Worm (Caenorhabditis elegans) whole organism, L1 larva: ENCODE measurements around the gene T10F2.2.

Experiments used
- C16A3.4 ChIP-seq: fragments of 150-350 bp; optimal IDR thresholded peaks from 2 replicates; lab custom pipeline; 2014; ENCODE audit warnings: missing biosample characterization, missing genetic modification characterization
- C34B4.2 ChIP-seq: sonication (generic microtip); optimal IDR thresholded peaks from 2 replicates; lab custom pipeline; 2017; ENCODE audit warnings: mild to moderate bottlenecking, missing genetic modification characterization, missing compliant biosample characterization
- F16B12.6 ChIP-seq: fragments of 150-350 bp; optimal IDR thresholded peaks from 2 replicates; lab custom pipeline; 2014; ENCODE audit warnings: missing biosample characterization, missing genetic modification characterization
- Y116A8C.19 ChIP-seq: sonication (generic microtip); optimal IDR thresholded peaks from 2 replicates; lab custom pipeline; 2016; ENCODE audit warnings: missing compliant biosample characterization, missing genetic modification characterization, borderline replicate concordance
- aha-1 ChIP-seq: fragments of 150-350 bp; optimal IDR thresholded peaks from 2 replicates; lab custom pipeline; 2014; ENCODE audit warnings: missing biosample characterization, missing genetic modification characterization
- alr-1 ChIP-seq: fragments of 200-800 bp; sonication (Bioruptor generic); optimal IDR thresholded peaks from 2 replicates; lab custom pipeline; 2018; ENCODE audit warnings: borderline replicate concordance, mild to moderate bottlenecking, missing genetic modification characterization, missing compliant biosample characterization
- ama-1 ChIP-seq: fragments of 150-350 bp; optimal IDR thresholded peaks from 2 replicates; lab custom pipeline; 2014
- ceh-63 ChIP-seq: fragments of 200-800 bp; sonication (Bioruptor generic); optimal IDR thresholded peaks from 2 replicates; lab custom pipeline; 2018; ENCODE audit warnings: mild to moderate bottlenecking, missing genetic modification characterization, missing compliant biosample characterization
- ceh-82 ChIP-seq, 3 experiments: fragments of 150-350 bp in 1 of 3; sonication (generic microtip) in 2 of 3; optimal IDR thresholded peaks; 2 replicates each; lab custom pipeline; 2014 to 2017; ENCODE audit warnings: missing biosample characterization in 3 of 3, missing genetic modification characterization in 3 of 3
- ceh-88 ChIP-seq: fragments of 200-800 bp; sonication (Bioruptor generic); IDR thresholded peaks from 2 replicates; pipeline ENCODE4 v1.3.6; 2022; ENCODE audit warnings: missing genetic modification characterization, missing compliant biosample characterization
- ceh-90 ChIP-seq: sonication (generic microtip); optimal IDR thresholded peaks from 2 replicates; lab custom pipeline; 2016; ENCODE audit warnings: missing genetic modification characterization, missing compliant biosample characterization
- dpl-1 ChIP-seq, 3 experiments: fragments of 150-350 bp in 2 of 3; sonication (generic microtip) in 1 of 3; optimal IDR thresholded peaks; 2 replicates each; lab custom pipeline; 2014 to 2017; ENCODE audit warnings: missing biosample characterization in 3 of 3, missing genetic modification characterization in 3 of 3, missing genetic modification reagents in 3 of 3
- efl-1 ChIP-seq, 4 experiments: fragments of 150-350 bp; optimal IDR thresholded peaks in 3 of 4; peaks in 1 of 4; 1 replicate in 1 of 4; 2 replicates in 3 of 4; lab custom pipeline; 2014; ENCODE audit warnings: missing biosample characterization in 2 of 4, missing genetic modification characterization in 2 of 4, missing genetic modification reagents in 2 of 4
- efl-3 ChIP-seq: fragments of 200-800 bp; sonication (Bioruptor generic); optimal IDR thresholded peaks from 2 replicates; lab custom pipeline; 2018; ENCODE audit warnings: mild to moderate bottlenecking, missing genetic modification characterization, missing compliant biosample characterization
- egl-27 ChIP-seq, 2 experiments: fragments of 150-350 bp in 1 of 2; sonication (generic microtip); optimal IDR thresholded peaks; 3 replicates each; lab custom pipeline; 2017 to 2018; ENCODE audit warnings: missing biosample characterization in 2 of 2, missing genetic modification characterization in 2 of 2, missing genetic modification reagents in 2 of 2
- ets-5 ChIP-seq: fragments of 200-800 bp; sonication (Bioruptor generic); IDR thresholded peaks from 2 replicates; pipeline ENCODE4 v1.3.6; 2022; ENCODE audit warnings: missing genetic modification characterization, missing compliant biosample characterization
- fkh-10 ChIP-seq: sonication (generic microtip); optimal IDR thresholded peaks from 2 replicates; lab custom pipeline; 2017; ENCODE audit warnings: missing biosample characterization, missing genetic modification reagents, missing genetic modification characterization
- fkh-4 ChIP-seq: sonication (generic microtip); optimal IDR thresholded peaks from 2 replicates; lab custom pipeline; 2016; ENCODE audit warnings: missing compliant biosample characterization, missing genetic modification characterization, borderline replicate concordance
- fkh-8 ChIP-seq: sonication (generic microtip); optimal IDR thresholded peaks from 2 replicates; lab custom pipeline; 2016; ENCODE audit warnings: mild to moderate bottlenecking, missing genetic modification characterization, missing compliant biosample characterization
- fos-1 ChIP-seq: fragments of 150-350 bp; optimal IDR thresholded peaks from 2 replicates; lab custom pipeline; 2014; ENCODE audit warnings: missing biosample characterization, missing genetic modification characterization
- hlh-4 ChIP-seq: sonication (generic microtip); optimal IDR thresholded peaks from 2 replicates; lab custom pipeline; 2016; ENCODE audit warnings: mild to moderate bottlenecking, missing genetic modification characterization, missing compliant biosample characterization
- isw-1 ChIP-seq: fragments of 200-800 bp; sonication (Bioruptor generic); IDR thresholded peaks from 2 replicates; pipeline ENCODE4 v1.3.6; 2022; ENCODE audit warnings: missing genetic modification characterization, missing compliant biosample characterization
- lin-14 ChIP-seq: fragments of 200-800 bp; sonication (Bioruptor generic); optimal IDR thresholded peaks from 2 replicates; lab custom pipeline; 2018; ENCODE audit warnings: mild to moderate bottlenecking, missing genetic modification characterization, moderate library complexity, missing compliant biosample characterization
- lin-15B ChIP-seq: fragments of 150-350 bp; sonication (generic microtip); optimal IDR thresholded peaks from 3 replicates; lab custom pipeline; 2014; ENCODE audit warnings: missing biosample characterization, missing genetic modification characterization
- lir-3 ChIP-seq: sonication (generic microtip); optimal IDR thresholded peaks from 2 replicates; lab custom pipeline; 2016; ENCODE audit warnings: mild to moderate bottlenecking, missing genetic modification characterization, moderate library complexity, missing compliant biosample characterization; ENCODE audit not compliant: poor library complexity
- lsy-2 ChIP-seq, 2 experiments: fragments of 150-350 bp; optimal IDR thresholded peaks; 2 replicates each; lab custom pipeline; 2014; ENCODE audit warnings: missing biosample characterization in 2 of 2, missing genetic modification characterization in 2 of 2
- mef-2 ChIP-seq: fragments of 150-350 bp; optimal IDR thresholded peaks from 2 replicates; lab custom pipeline; 2014; ENCODE audit warnings: missing biosample characterization, missing genetic modification characterization
- mep-1 ChIP-seq: fragments of 150-350 bp; optimal IDR thresholded peaks from 2 replicates; lab custom pipeline; 2014; ENCODE audit warnings: missing biosample characterization, missing genetic modification characterization
- nhr-19 ChIP-seq: fragments of 200-800 bp; sonication (Bioruptor generic); conservative IDR thresholded peaks from 2 replicates; pipeline ENCODE4 v1.3.6; 2022; ENCODE audit warnings: missing genetic modification characterization, missing compliant biosample characterization
- nhr-47 ChIP-seq: sonication (generic microtip); optimal IDR thresholded peaks from 2 replicates; lab custom pipeline; 2016; ENCODE audit warnings: mild to moderate bottlenecking, missing genetic modification characterization, moderate library complexity, missing compliant biosample characterization
- nhr-76 ChIP-seq: sonication (generic microtip); optimal IDR thresholded peaks from 2 replicates; lab custom pipeline; 2017; ENCODE audit warnings: missing biosample characterization, missing genetic modification characterization
- nhr-77 ChIP-seq: fragments of 150-350 bp; optimal IDR thresholded peaks from 2 replicates; lab custom pipeline; 2014; ENCODE audit warnings: missing biosample characterization, missing genetic modification characterization
- nhr-84 ChIP-seq: sonication (generic microtip); optimal IDR thresholded peaks from 2 replicates; lab custom pipeline; 2017; ENCODE audit warnings: missing biosample characterization, missing genetic modification characterization
- nhr-90 ChIP-seq: sonication (generic microtip); optimal IDR thresholded peaks from 2 replicates; lab custom pipeline; 2016; ENCODE audit warnings: mild to moderate bottlenecking, missing genetic modification characterization, missing compliant biosample characterization; ENCODE audit not compliant: poor library complexity
- pqm-1 ChIP-seq: sonication (generic microtip); optimal IDR thresholded peaks from 3 replicates; lab custom pipeline; 2017; ENCODE audit warnings: missing biosample characterization, missing genetic modification characterization
- rnt-1 ChIP-seq: sonication (generic microtip); optimal IDR thresholded peaks from 2 replicates; lab custom pipeline; 2016; ENCODE audit warnings: mild to moderate bottlenecking, missing genetic modification characterization, moderate library complexity, missing compliant biosample characterization
- skn-1 ChIP-seq: fragments of 150-350 bp; optimal IDR thresholded peaks from 2 replicates; lab custom pipeline; 2014; ENCODE audit warnings: missing biosample characterization, missing genetic modification characterization
- snpc-4 ChIP-seq: fragments of 150-350 bp; optimal IDR thresholded peaks from 2 replicates; lab custom pipeline; 2014; ENCODE audit warnings: missing biosample characterization, missing genetic modification characterization
- snu-23 ChIP-seq: sonication (generic microtip); optimal IDR thresholded peaks from 2 replicates; lab custom pipeline; 2016; ENCODE audit warnings: missing genetic modification characterization, missing compliant biosample characterization
- sox-4 ChIP-seq: sonication (generic microtip); optimal IDR thresholded peaks from 2 replicates; lab custom pipeline; 2016; ENCODE audit warnings: missing genetic modification characterization, missing compliant biosample characterization
- sptf-1 ChIP-seq: fragments of 150-350 bp; optimal IDR thresholded peaks from 2 replicates; lab custom pipeline; 2014; ENCODE audit warnings: missing biosample characterization, missing genetic modification characterization
- sup-37 ChIP-seq: fragments of 200-800 bp; sonication (Bioruptor generic); optimal IDR thresholded peaks from 2 replicates; lab custom pipeline; 2018; ENCODE audit warnings: mild to moderate bottlenecking, missing genetic modification characterization, missing compliant biosample characterization
- swsn-7 ChIP-seq: sonication (generic microtip); optimal IDR thresholded peaks from 2 replicates; lab custom pipeline; 2016; ENCODE audit warnings: missing genetic modification characterization, missing compliant biosample characterization
- tbx-2 ChIP-seq: sonication (generic microtip); optimal IDR thresholded peaks from 2 replicates; lab custom pipeline; 2016; ENCODE audit warnings: missing genetic modification characterization, missing compliant biosample characterization
- tlp-1 ChIP-seq: fragments of 150-350 bp; optimal IDR thresholded peaks from 2 replicates; lab custom pipeline; 2014; ENCODE audit warnings: missing biosample characterization, missing genetic modification characterization
- unc-130 ChIP-seq: fragments of 150-350 bp; optimal IDR thresholded peaks from 2 replicates; lab custom pipeline; 2017; ENCODE audit warnings: missing biosample characterization, missing genetic modification characterization, inconsistent platforms
- unc-62 ChIP-seq: fragments of 150-350 bp; optimal IDR thresholded peaks from 2 replicates; lab custom pipeline; 2014; ENCODE audit warnings: missing biosample characterization, missing genetic modification reagents, missing genetic modification characterization
- unc-86 ChIP-seq: sonication (generic microtip); optimal IDR thresholded peaks from 2 replicates; lab custom pipeline; 2016; ENCODE audit warnings: missing genetic modification characterization, missing compliant biosample characterization
- vab-15 ChIP-seq: sonication (generic microtip); optimal IDR thresholded peaks from 2 replicates; lab custom pipeline; 2017; ENCODE audit warnings: missing genotype, mild to moderate bottlenecking, missing genetic modification characterization, missing compliant biosample characterization
- zag-1 ChIP-seq: fragments of 150-350 bp; optimal IDR thresholded peaks from 2 replicates; lab custom pipeline; 2014; ENCODE audit warnings: missing biosample characterization, missing genetic modification characterization

The T10F2.2 gene

DNA sequence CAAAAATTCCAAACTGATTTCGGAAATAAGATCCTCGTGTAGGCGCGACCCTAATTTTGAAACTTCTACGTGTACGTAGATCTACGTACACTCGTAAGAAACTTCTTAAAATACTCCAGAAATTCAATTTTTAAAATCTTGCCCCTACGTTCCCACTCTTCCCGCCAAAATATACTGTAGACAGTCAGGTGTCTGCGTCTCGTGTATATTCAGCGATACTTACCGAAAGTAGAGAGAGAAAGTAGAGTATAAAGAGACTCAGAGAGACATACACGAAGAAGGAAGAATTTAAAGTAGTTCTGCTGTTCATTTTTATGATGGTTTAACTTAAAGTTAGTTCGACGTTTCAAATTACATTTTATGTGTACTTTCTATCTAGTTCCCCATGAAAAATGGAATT, 28.2 kb upstream of the T10F2.2 start (continued):
- TF ChIP-seq nhr-47 (tag; lab: Kevin White, UChicago) (no peak), sup-37 (GFP tag; lab: Kevin White, UChicago) (no peak), ceh-63 (no peak), nhr-76 (tag; lab: Kevin White, UChicago) (no peak), dpl-1 (GFP tag; optimal IDR thresholded peaks at IDR 0.05; lab: Kevin White, UChicago) (peak; percentile 26 to 46 (median 27)), hlh-4 (tag; lab: Kevin White, UChicago) (no peak), swsn-7 (tag; lab: Kevin White, UChicago) (no peak), alr-1 (tag; lab: Kevin White, UChicago) (no peak), egl-27 (tag; optimal IDR thresholded peaks at IDR 0.05; lab: Kevin White, UChicago) (no peak), efl-1 (optimal IDR thresholded peaks at IDR 0.05; lab: Kevin White, UChicago) (peak; percentile 12 to 16), efl-1 (GFP tag; optimal IDR thresholded peaks at IDR 0.05 in 1 of 2; lab: Kevin White, UChicago) (peak in 1 of 2 experiments; percentile 7), fkh-10 (GFP tag; lab: Kevin White, UChicago) (no peak), C34B4.2 (tag; lab: Kevin White, UChicago) (no peak), isw-1 (no peak), ama-1 (no peak), skn-1 (tag; lab: Kevin White, UChicago) (no peak), unc-86 (tag; lab: Kevin White, UChicago) (no peak), snu-23 (GFP tag; lab: Kevin White, UChicago) (no peak), Y116A8C.19 (tag; lab: Kevin White, UChicago) (no peak), nhr-19 (GFP tag; lab: Robert Waterston, UW) (no peak)
- TF ChIP-seq, all 84 proteins: peak for 5

DNA sequence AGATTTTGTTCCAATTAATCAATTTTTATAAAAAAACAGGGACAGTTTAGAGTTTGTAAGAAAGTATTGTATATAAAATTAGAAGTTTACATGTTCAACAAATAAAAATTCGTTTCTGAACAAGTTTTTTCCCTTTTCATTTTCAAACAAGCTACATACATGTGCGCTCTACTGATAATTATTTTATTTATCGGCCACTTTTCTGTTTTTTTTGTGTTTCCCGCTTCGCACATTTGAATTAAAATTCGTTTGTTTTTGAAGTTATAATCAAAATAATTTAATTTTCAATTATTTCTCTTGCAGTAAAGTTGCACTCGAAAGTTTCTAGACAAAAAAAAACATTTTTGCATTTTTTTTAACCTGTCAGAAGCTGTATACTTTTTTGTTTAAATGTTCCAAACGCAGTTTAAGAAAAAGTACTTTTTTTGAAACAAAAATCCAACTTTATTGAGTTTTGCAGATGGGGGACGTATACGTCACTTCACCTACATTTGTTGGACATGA, 25.6 kb upstream of the T10F2.2 start, which contains the start of gene hira-1:
Gene hira-1, plus strand, starts transcription at position 454 of the 504 bp plus-strand sequence.
- no peak for TF ChIP-seq ceh-88 (GFP tag; lab: Robert Waterston, UW)
- TF ChIP-seq alr-1 (tag; lab: Kevin White, UChicago), result no peak
- TF ChIP-seq ceh-82 (tag; optimal IDR thresholded peaks at IDR 0.05; lab: Kevin White, UChicago), result no peak
- TF ChIP-seq egl-27 (tag; optimal IDR thresholded peaks at IDR 0.05; lab: Kevin White, UChicago), result no peak
- no peak for TF ChIP-seq sptf-1
- no peak for TF ChIP-seq nhr-84 (tag; lab: Kevin White, UChicago)
- TF ChIP-seq fkh-10 (GFP tag; lab: Kevin White, UChicago), result no peak
- TF ChIP-seq lin-15B (tag; lab: Kevin White, UChicago), result peak; percentile 62
- TF ChIP-seq efl-3, result no peak
- peak; percentile 31 to 71 for TF ChIP-seq lsy-2 (tag; optimal IDR thresholded peaks at IDR 0.05; lab: Kevin White, UChicago)
- no peak for TF ChIP-seq mef-2 (tag; lab: Kevin White, UChicago)
- no peak for TF ChIP-seq fos-1 (tag; lab: Kevin White, UChicago)
- TF ChIP-seq unc-130, result no peak
- TF ChIP-seq vab-15 (tag; lab: Kevin White, UChicago), result peak; percentile 12
- TF ChIP-seq ets-5, result no peak
- TF ChIP-seq C16A3.4 (tag; lab: Kevin White, UChicago), result peak; percentile 49
- TF ChIP-seq nhr-19 (GFP tag; lab: Robert Waterston, UW), result no peak
- no peak for TF ChIP-seq fkh-8 (tag; lab: Kevin White, UChicago)
- TF ChIP-seq lin-14 (GFP tag; lab: Kevin White, UChicago), result peak; percentile 21
- no peak for TF ChIP-seq tlp-1 (tag; lab: Kevin White, UChicago)
- no peak for TF ChIP-seq nhr-77 (tag; lab: Kevin White, UChicago)
- TF ChIP-seq tbx-2 (tag; lab: Kevin White, UChicago), result no peak
- no peak for TF ChIP-seq zag-1 (tag; lab: Kevin White, UChicago)
- no peak for TF ChIP-seq rnt-1 (tag; lab: Kevin White, UChicago)
- TF ChIP-seq sox-4, result no peak
- no peak for TF ChIP-seq aha-1 (tag; lab: Kevin White, UChicago)
- no peak for TF ChIP-seq pqm-1 (tag; lab: Kevin White, UChicago)
- no peak for TF ChIP-seq fkh-4 (tag; lab: Kevin White, UChicago)
- TF ChIP-seq isw-1, result no peak
- no peak for TF ChIP-seq ama-1
- TF ChIP-seq lir-3 (tag; lab: Kevin White, UChicago), result no peak
- TF ChIP-seq F16B12.6, result no peak
- no peak for TF ChIP-seq skn-1 (tag; lab: Kevin White, UChicago)
- no peak for TF ChIP-seq mep-1 (tag; lab: Kevin White, UChicago)
- TF ChIP-seq ceh-90 (tag; lab: Kevin White, UChicago), result no peak
- no peak for TF ChIP-seq snpc-4 (tag; lab: Kevin White, UChicago)
- TF ChIP-seq unc-62, result no peak
- peak; percentile 70 to 77 for TF ChIP-seq efl-1 (optimal IDR thresholded peaks at IDR 0.05; lab: Kevin White, UChicago)
- peak; percentile 77 to 97 for TF ChIP-seq efl-1 (GFP tag; optimal IDR thresholded peaks at IDR 0.05 in 1 of 2; lab: Kevin White, UChicago)
- no peak for TF ChIP-seq nhr-90
